Worm (Caenorhabditis elegans) whole organism, L4 larva: ENCODE measurements around the gene F46C3.7.

Experiments
- F26F4.8 ChIP-seq: fragments of 200-800 bp; sonication (Bioruptor generic); conservative IDR thresholded peaks from 2 replicates; pipeline ENCODE4 v1.3.6; 2022; ENCODE audit warnings: missing genetic modification characterization, missing compliant biosample characterization
- F44E2.7 ChIP-seq: fragments of 200-800 bp; sonication (Bioruptor generic); IDR thresholded peaks from 2 replicates; pipeline ENCODE4 v2.1.2; 2022; ENCODE audit warnings: missing genetic modification characterization, missing compliant biosample characterization
- Y48G9A.11 ChIP-seq: fragments of 200-800 bp; sonication (Bioruptor generic); IDR thresholded peaks from 2 replicates; pipeline ENCODE4 v1.3.6; 2022; ENCODE audit warnings: missing genetic modification reagents, missing genetic modification characterization, missing compliant biosample characterization
- Y5F2A.4 ChIP-seq: fragments of 200-800 bp; sonication (Bioruptor generic); optimal IDR thresholded peaks from 2 replicates; lab custom pipeline; 2018; ENCODE audit warnings: mild to moderate bottlenecking, missing genetic modification characterization, missing compliant biosample characterization
- ZK546.5 ChIP-seq, 2 experiments: sonication (generic microtip); optimal IDR thresholded peaks; 2 replicates each; lab custom pipeline; 2017; ENCODE audit warnings: missing biosample characterization in 2 of 2, missing genetic modification characterization in 2 of 2
- aha-1 ChIP-seq: fragments of 150-350 bp; peaks from one replicate; lab custom pipeline; 2014; ENCODE audit warnings: missing biosample characterization, missing genetic modification characterization
- ceh-62 ChIP-seq: sonication (generic microtip); optimal IDR thresholded peaks from 2 replicates; lab custom pipeline; 2017; ENCODE audit warnings: missing biosample characterization, missing genetic modification characterization
- daf-16 ChIP-seq, 3 experiments: sonication (generic microtip); optimal IDR thresholded peaks; 2 replicates each; lab custom pipeline; 2016 to 2017; ENCODE audit warnings: missing genetic modification characterization in 3 of 3, missing genetic modification reagents in 3 of 3, mild to moderate bottlenecking in 2 of 3, missing compliant biosample characterization in 2 of 3, missing biosample characterization in 1 of 3, moderate library complexity in 1 of 3
- daf-8 ChIP-seq: fragments of 200-800 bp; sonication (Bioruptor generic); IDR thresholded peaks from 2 replicates; pipeline ENCODE4 v1.3.6; 2022; ENCODE audit warnings: missing genetic modification characterization, missing compliant biosample characterization
- dmd-6 ChIP-seq: fragments of 200-800 bp; sonication (Bioruptor generic); IDR thresholded peaks from 2 replicates; pipeline ENCODE4 v1.3.6; 2022; ENCODE audit warnings: missing genetic modification reagents, missing genetic modification characterization, missing compliant biosample characterization
- duxl-1 ChIP-seq: sonication (generic microtip); optimal IDR thresholded peaks from 2 replicates; lab custom pipeline; 2016; ENCODE audit warnings: mild to moderate bottlenecking, missing genetic modification characterization, moderate library complexity, missing compliant biosample characterization; ENCODE audit not compliant: poor library complexity
- egl-43 ChIP-seq: fragments of 200-800 bp; sonication (Bioruptor generic); IDR thresholded peaks from 2 replicates; pipeline ENCODE4 v1.3.6; 2022; ENCODE audit warnings: missing genetic modification reagents, missing genetic modification characterization, missing compliant biosample characterization
- fkh-10 ChIP-seq: fragments of 150-350 bp; optimal IDR thresholded peaks from 2 replicates; lab custom pipeline; 2014; ENCODE audit warnings: missing biosample characterization, missing genetic modification reagents, missing genetic modification characterization
- hlh-30 ChIP-seq: sonication (generic microtip); optimal IDR thresholded peaks from 2 replicates; lab custom pipeline; 2017; ENCODE audit warnings: antibody characterized with exemption, mild to moderate bottlenecking, missing genetic modification characterization, missing compliant biosample characterization; ENCODE audit not compliant: insufficient read depth
- hmg-1.1 ChIP-seq: fragments of 200-800 bp; sonication (Bioruptor generic); IDR thresholded peaks from 2 replicates; pipeline ENCODE4 v1.3.6; 2022; ENCODE audit warnings: missing genetic modification reagents, missing genetic modification characterization, missing compliant biosample characterization
- jun-1 ChIP-seq: fragments of 150-350 bp; optimal IDR thresholded peaks from 2 replicates; lab custom pipeline; 2014; ENCODE audit warnings: missing biosample characterization, missing genetic modification reagents, missing genetic modification characterization
- lin-15B ChIP-seq: fragments of 150-350 bp; sonication (generic microtip); optimal IDR thresholded peaks from 3 replicates; lab custom pipeline; 2014; ENCODE audit warnings: missing biosample characterization, missing genetic modification characterization
- lin-29 ChIP-seq: fragments of 200-800 bp; sonication (Bioruptor generic); IDR thresholded peaks from 2 replicates; pipeline ENCODE4 v1.3.6; 2022; ENCODE audit warnings: missing genetic modification reagents, missing genetic modification characterization, missing compliant biosample characterization
- lin-39 ChIP-seq: fragments of 150-350 bp; optimal IDR thresholded peaks from 2 replicates; lab custom pipeline; 2014; ENCODE audit warnings: missing biosample characterization, missing genetic modification reagents, missing genetic modification characterization
- nhr-237 ChIP-seq: sonication (generic microtip); optimal IDR thresholded peaks from 2 replicates; lab custom pipeline; 2017; ENCODE audit warnings: missing biosample characterization, missing genetic modification characterization
- nhr-28 ChIP-seq: fragments of 150-350 bp; optimal IDR thresholded peaks from 2 replicates; lab custom pipeline; 2014; ENCODE audit warnings: missing biosample characterization, missing genetic modification characterization
- nhr-42 ChIP-seq: fragments of 200-800 bp; sonication (Bioruptor generic); IDR thresholded peaks from 2 replicates; pipeline ENCODE4 v1.3.6; 2022; ENCODE audit warnings: missing genetic modification characterization, missing compliant biosample characterization
- nhr-6 ChIP-seq: fragments of 150-350 bp; optimal IDR thresholded peaks from 2 replicates; lab custom pipeline; 2014; ENCODE audit warnings: missing biosample characterization, missing genetic modification characterization
- pha-4 ChIP-seq, 2 experiments: fragments of 150-350 bp in 1 of 2; fragments of 200-800 bp in 1 of 2; sonication (Bioruptor generic) in 1 of 2; IDR thresholded peaks in 1 of 2; optimal IDR thresholded peaks in 1 of 2; 2 replicates each; pipeline versions ENCODE4 v1.3.6 to Lab custom; 2014 to 2022; ENCODE audit warnings: missing genetic modification characterization in 2 of 2, missing genetic modification reagents in 2 of 2, missing biosample characterization in 1 of 2, missing compliant biosample characterization in 1 of 2
- rbr-2 ChIP-seq: sonication (generic microtip); optimal IDR thresholded peaks from 2 replicates; lab custom pipeline; 2016; ENCODE audit warnings: missing genotype, missing genetic modification characterization, missing compliant biosample characterization
- saeg-2 ChIP-seq: fragments of 200-800 bp; sonication (Bioruptor generic); IDR thresholded peaks from 2 replicates; pipeline ENCODE4 v1.3.6; 2022; ENCODE audit warnings: missing genetic modification reagents, missing genetic modification characterization, missing compliant biosample characterization
- set-16 ChIP-seq: fragments of 200-800 bp; sonication (Bioruptor generic); IDR thresholded peaks from 2 replicates; pipeline ENCODE4 v1.3.6; 2022; ENCODE audit warnings: missing genetic modification reagents, missing genetic modification characterization, missing compliant biosample characterization
- spr-3 ChIP-seq: fragments of 200-800 bp; sonication (Bioruptor generic); optimal IDR thresholded peaks from 2 replicates; lab custom pipeline; 2018; ENCODE audit warnings: mild to moderate bottlenecking, missing genetic modification characterization, missing compliant biosample characterization
- unc-130 ChIP-seq: sonication (generic microtip); optimal IDR thresholded peaks from 2 replicates; lab custom pipeline; 2016; ENCODE audit warnings: missing genetic modification reagents, missing genetic modification characterization, missing compliant biosample characterization
- unc-39 ChIP-seq: sonication (generic microtip); optimal IDR thresholded peaks from 2 replicates; lab custom pipeline; 2017; ENCODE audit warnings: missing biosample characterization, missing genetic modification characterization
- ztf-7 ChIP-seq: fragments of 150-350 bp; optimal IDR thresholded peaks from 2 replicates; lab custom pipeline; 2014; ENCODE audit warnings: missing biosample characterization, missing genetic modification characterization

F46C3.7 gene

ce11 chrX:11487484-11487883 is 47.6 kb downstream of the F46C3.7 start, which contains the start of gene spp-9:
spp-9 (plus strand) TSS chrX:11487784.
- TF ChIP-seq pha-4 (GFP tag; IDR thresholded peaks at IDR 0.05; lab: Robert Waterston, UW): no peak
- no peak for TF ChIP-seq pha-4 (tag; optimal IDR thresholded peaks at IDR 0.05; lab: Kevin White, UChicago)
- no peak for TF ChIP-seq dmd-6 (GFP tag; lab: Robert Waterston, UW)
- TF ChIP-seq duxl-1 (tag; lab: Kevin White, UChicago): no peak
- no peak for TF ChIP-seq lin-15B (tag; lab: Kevin White, UChicago)
- no peak for TF ChIP-seq set-16 (GFP tag; lab: Robert Waterston, UW)
- no peak for TF ChIP-seq nhr-6 (tag; lab: Kevin White, UChicago)
- TF ChIP-seq unc-39 (tag; lab: Kevin White, UChicago): no peak
- no peak for TF ChIP-seq nhr-237 (tag; lab: Kevin White, UChicago)
- no peak for TF ChIP-seq hmg-1.1 (GFP tag; lab: Robert Waterston, UW)
- no peak for TF ChIP-seq Y48G9A.11 (GFP tag; lab: Robert Waterston, UW)
- no peak for TF ChIP-seq ztf-7 (tag; lab: Kevin White, UChicago)
- no peak for TF ChIP-seq ceh-62 (tag; lab: Kevin White, UChicago)
- TF ChIP-seq daf-16 (GFP tag; optimal IDR thresholded peaks at IDR 0.05; lab: Kevin White, UChicago): no peak
- no peak for TF ChIP-seq daf-16 (tag; optimal IDR thresholded peaks at IDR 0.05; lab: Kevin White, UChicago)
- no peak for TF ChIP-seq fkh-10 (GFP tag; lab: Kevin White, UChicago)
- TF ChIP-seq lin-39 (tag; lab: Kevin White, UChicago): no peak

ce11 chrX:11489830-11490229 is 50.0 kb downstream of the F46C3.7 start, which contains the start of gene spp-21:
spp-21 (plus strand) TSS chrX:11490130.
- TF ChIP-seq F44E2.7 (GFP tag; lab: Robert Waterston, UW) (no peak), hlh-30 (tag; lab: Kevin White, UChicago) (no peak), ZK546.5 (tag; optimal IDR thresholded peaks at IDR 0.05; lab: Kevin White, UChicago) (no peak), F26F4.8 (GFP tag; lab: Robert Waterston, UW) (no peak), lin-29 (GFP tag; lab: Robert Waterston, UW) (no peak), unc-130 (GFP tag; lab: Kevin White, UChicago) (no peak), Y5F2A.4 (GFP tag; lab: Kevin White, UChicago) (no peak), hmg-1.1 (GFP tag; lab: Robert Waterston, UW) (no peak), jun-1 (tag; lab: Kevin White, UChicago) (no peak), nhr-28 (tag; lab: Kevin White, UChicago) (no peak), aha-1 (tag; lab: Kevin White, UChicago) (no peak), rbr-2 (tag; lab: Kevin White, UChicago) (no peak), nhr-42 (GFP tag; lab: Robert Waterston, UW) (no peak), daf-8 (GFP tag; lab: Robert Waterston, UW) (no peak), egl-43 (GFP tag; lab: Robert Waterston, UW) (no peak), spr-3 (no peak), saeg-2 (GFP tag; lab: Robert Waterston, UW) (no peak), Y48G9A.11 (GFP tag; lab: Robert Waterston, UW) (no peak), pha-4 (GFP tag; IDR thresholded peaks at IDR 0.05; lab: Robert Waterston, UW) (no peak), pha-4 (tag; optimal IDR thresholded peaks at IDR 0.05; lab: Kevin White, UChicago) (no peak)
- TF ChIP-seq, all 104 proteins: peak for 0
